Worm (Caenorhabditis elegans) whole organism, early embryonic: Measurements from ENCODE around the gene T28A11.18.

Experiments
- B0310.2 ChIP-seq: sonication (generic microtip); optimal IDR thresholded peaks from 2 replicates; lab custom pipeline; 2016; ENCODE audit warnings: mild to moderate bottlenecking, missing genetic modification characterization, missing compliant biosample characterization
- F13C5.2 ChIP-seq: sonication (generic microtip); optimal IDR thresholded peaks from 2 replicates; lab custom pipeline; 2017; ENCODE audit warnings: mild to moderate bottlenecking, missing genetic modification characterization, inconsistent platforms, missing compliant biosample characterization
- aly-1 ChIP-seq: sonication (generic microtip); optimal IDR thresholded peaks from 2 replicates; lab custom pipeline; 2016; ENCODE audit warnings: missing genetic modification characterization, missing compliant biosample characterization
- ama-1 ChIP-seq: fragments of 150-350 bp; optimal IDR thresholded peaks from 2 replicates; lab custom pipeline; 2014
- ceh-13 ChIP-seq: fragments of 200-800 bp; sonication (Bioruptor generic); optimal IDR thresholded peaks from 2 replicates; lab custom pipeline; 2018; ENCODE audit warnings: mild to moderate bottlenecking, missing genetic modification characterization, missing compliant biosample characterization
- ceh-36 ChIP-seq: sonication (generic microtip); optimal IDR thresholded peaks from 2 replicates; lab custom pipeline; 2016; ENCODE audit warnings: missing genetic modification characterization, inconsistent platforms, missing compliant biosample characterization
- ets-7 ChIP-seq: sonication (generic microtip); optimal IDR thresholded peaks from 2 replicates; lab custom pipeline; 2016; ENCODE audit warnings: missing genotype, missing genetic modification characterization, missing compliant biosample characterization
- flt-1 ChIP-seq: fragments of 200-800 bp; sonication (Bioruptor generic); IDR thresholded peaks from 2 replicates; pipeline ENCODE4 v1.3.6; 2022; ENCODE audit warnings: missing genetic modification characterization, missing compliant biosample characterization
- hmbx-1 ChIP-seq: sonication (generic microtip); optimal IDR thresholded peaks from 2 replicates; lab custom pipeline; 2016; ENCODE audit warnings: mild to moderate bottlenecking, missing genetic modification characterization, missing compliant biosample characterization
- hmg-4 ChIP-seq: fragments of 200-800 bp; sonication (Bioruptor generic); optimal IDR thresholded peaks from 2 replicates; lab custom pipeline; 2018; ENCODE audit warnings: mild to moderate bottlenecking, missing genetic modification characterization, missing compliant biosample characterization
- hnd-1 ChIP-seq: sonication (generic microtip); optimal IDR thresholded peaks from 2 replicates; lab custom pipeline; 2016; ENCODE audit warnings: missing genetic modification characterization, missing compliant biosample characterization
- pes-1 ChIP-seq: fragments of 200-800 bp; sonication (Bioruptor generic); IDR thresholded peaks from 2 replicates; pipeline ENCODE4 v1.3.6; 2022; ENCODE audit warnings: missing genetic modification reagents, missing genetic modification characterization, missing compliant biosample characterization
- scrt-1 ChIP-seq: fragments of 200-800 bp; sonication (Bioruptor generic); IDR thresholded peaks from 2 replicates; pipeline ENCODE4 v1.3.6; 2022; ENCODE audit warnings: missing genetic modification characterization, missing compliant biosample characterization
- sea-1 ChIP-seq: fragments of 200-800 bp; sonication (Bioruptor generic); conservative IDR thresholded peaks from 2 replicates; pipeline ENCODE4 v1.3.6; 2022; ENCODE audit warnings: missing genetic modification characterization, missing compliant biosample characterization
- tbx-11 ChIP-seq: fragments of 200-800 bp; sonication (Bioruptor generic); IDR thresholded peaks from 2 replicates; pipeline ENCODE4 v1.3.6; 2022; ENCODE audit warnings: missing genetic modification characterization, missing compliant biosample characterization
- tbx-37 ChIP-seq: fragments of 200-800 bp; sonication (Bioruptor generic); conservative IDR thresholded peaks from 2 replicates; pipeline ENCODE4 v1.3.6; 2022; ENCODE audit warnings: missing genetic modification reagents, missing genetic modification characterization, missing compliant biosample characterization
- tra-4 ChIP-seq: sonication (generic microtip); optimal IDR thresholded peaks from 2 replicates; lab custom pipeline; 2017; ENCODE audit warnings: missing genetic modification characterization, missing compliant biosample characterization

Gene T28A11.18

DNA sequence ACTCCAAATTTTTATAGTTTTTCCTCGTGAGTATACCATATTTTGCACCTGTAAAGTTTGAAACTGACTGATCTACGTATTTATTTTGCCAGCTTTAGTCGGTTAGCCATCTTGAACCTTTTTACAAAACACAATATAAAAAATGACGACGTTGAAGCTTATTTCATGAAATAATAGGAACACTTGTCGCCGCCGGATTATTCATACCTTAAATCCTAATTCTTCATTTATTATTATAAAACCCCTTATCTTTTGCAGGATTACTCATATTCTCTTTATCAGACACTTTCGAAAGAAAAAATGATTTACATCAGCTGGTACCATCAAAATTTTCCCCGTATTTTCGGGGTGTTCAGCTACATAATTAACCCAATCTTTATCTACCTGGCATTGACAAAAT lies 20.3 kb downstream of the T28A11.18 start, which contains the start of gene srj-8:
srj-8 (plus strand) TSS at position 301 of the 400 bp plus-strand sequence.
- no peak for TF ChIP-seq tbx-37

DNA sequence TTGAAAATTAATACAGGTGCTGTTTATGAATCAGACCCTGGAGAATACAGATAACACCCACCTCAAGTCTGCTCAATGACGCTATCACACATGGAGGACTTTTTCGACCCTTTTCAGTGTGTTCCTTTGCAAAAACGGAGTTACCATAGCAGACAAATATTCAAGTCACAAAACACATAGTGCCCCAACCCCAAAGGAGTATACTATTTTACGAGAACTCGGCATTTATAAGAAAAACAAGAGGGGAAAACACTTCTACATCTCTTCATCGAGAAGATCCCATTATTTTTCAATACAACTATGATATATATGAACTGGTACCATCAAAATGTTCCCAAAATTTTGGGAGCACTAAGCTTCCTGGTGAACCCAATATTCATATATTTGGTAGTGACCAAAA lies 23.1 kb downstream of the T28A11.18 start, which contains the start of gene srj-7:
srj-7 (plus strand) TSS at position 301 of the 400 bp plus-strand sequence.
- TF ChIP-seq ets-7 (no peak), tbx-11 (GFP tag; lab: Robert Waterston, UW) (no peak), sea-1 (no peak), pes-1 (no peak), ama-1 (lab: Kevin White, UChicago) (no peak), F13C5.2 (tag; lab: Kevin White, UChicago) (no peak), ceh-13 (no peak), B0310.2 (no peak), flt-1 (no peak), hmg-4 (GFP tag; lab: Kevin White, UChicago) (no peak), tra-4 (tag; lab: Kevin White, UChicago) (no peak)

DNA sequence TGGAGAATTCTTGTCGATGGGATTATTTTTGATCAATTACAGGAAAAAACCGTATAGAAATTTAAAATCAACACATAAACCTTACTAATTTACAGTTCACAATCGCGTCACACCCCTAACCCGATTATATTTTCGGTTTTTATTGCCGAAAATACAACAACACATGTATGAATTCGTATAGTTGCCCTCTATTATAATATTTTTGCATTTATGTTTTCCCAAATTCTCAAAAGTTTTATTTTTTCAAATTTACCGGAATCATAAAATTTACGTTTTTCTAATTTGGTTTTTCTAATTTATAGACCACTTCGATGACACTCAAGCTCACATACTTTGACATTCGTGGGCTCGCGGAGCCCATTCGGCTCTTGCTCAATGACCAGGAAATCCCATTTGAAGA lies 24.9 kb downstream of the T28A11.18 start, which contains the start of gene gst-23:
gst-23 (plus strand) TSS at position 301 of the 400 bp plus-strand sequence.
- TF ChIP-seq hmbx-1 (tag; lab: Kevin White, UChicago) = no peak
- TF ChIP-seq sea-1 = no peak
- no peak for TF ChIP-seq F13C5.2 (tag; lab: Kevin White, UChicago)
- no peak for TF ChIP-seq scrt-1 (GFP tag; lab: Robert Waterston, UW)
- no peak for TF ChIP-seq tbx-37
- no peak for TF ChIP-seq hnd-1 (tag; lab: Kevin White, UChicago)
- TF ChIP-seq pes-1 = no peak
- no peak for TF ChIP-seq ceh-36 (tag; lab: Kevin White, UChicago)
- TF ChIP-seq aly-1 (tag; lab: Kevin White, UChicago) = no peak
- TF ChIP-seq B0310.2 = no peak
- TF ChIP-seq tbx-11 (GFP tag; lab: Robert Waterston, UW) = no peak
- TF ChIP-seq ets-7 = no peak
- TF ChIP-seq tra-4 (tag; lab: Kevin White, UChicago) = no peak

DNA sequence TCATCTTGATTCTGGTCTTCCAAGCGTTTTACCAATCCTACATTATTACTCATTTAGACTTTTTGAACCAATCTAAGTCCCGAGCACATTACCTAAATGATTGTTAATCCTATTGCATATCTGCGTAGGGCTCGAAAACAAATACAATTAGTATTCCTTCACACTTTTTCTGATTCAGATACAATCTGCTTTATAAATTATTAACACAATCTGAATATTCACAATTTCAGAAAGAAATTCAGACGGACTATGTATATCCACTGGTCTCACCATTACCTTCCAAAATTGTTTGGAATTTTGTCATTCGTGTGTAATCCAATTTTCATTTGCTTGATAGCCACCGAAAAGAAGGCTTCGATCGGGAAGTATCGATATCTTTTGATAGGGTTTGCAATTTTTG lies 26.7 kb downstream of the T28A11.18 start, which contains the start of gene srj-11:
srj-11 (plus strand) TSS at position 250 of the 400 bp plus-strand sequence.
- TF ChIP-seq scrt-1 (GFP tag; lab: Robert Waterston, UW) (no peak), tbx-37 (no peak), F13C5.2 (tag; lab: Kevin White, UChicago) (no peak)

DNA sequence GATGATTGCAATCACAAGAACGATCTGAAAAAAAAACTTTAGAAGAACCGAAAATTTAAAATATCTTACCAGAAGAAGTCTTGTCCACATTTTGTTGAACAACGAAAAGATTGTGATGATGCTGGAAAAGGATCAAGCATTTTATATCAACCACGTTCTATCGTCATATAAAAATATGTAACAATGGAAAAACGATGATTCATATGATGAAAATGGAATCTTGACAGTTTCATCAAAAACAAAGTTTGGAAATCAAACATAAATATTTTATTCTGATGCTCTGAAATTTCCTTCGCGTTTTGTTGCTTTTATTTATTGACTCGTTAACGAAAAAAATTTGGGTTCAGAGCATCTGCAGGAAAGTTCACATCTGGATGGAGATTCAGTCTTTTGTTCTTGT lies 31.2 kb downstream of the T28A11.18 start, which contains the start of the genes K08D9.9 and str-16:
K08D9.9 (minus strand) TSS at position 101 of the 400 bp plus-strand sequence.
str-16 (plus strand) TSS at position 266 of the 400 bp plus-strand sequence.
- TF ChIP-seq ceh-13 (no peak), ets-7 (no peak), aly-1 (tag; lab: Kevin White, UChicago) (no peak), hnd-1 (tag; lab: Kevin White, UChicago) (no peak), ceh-36 (tag; lab: Kevin White, UChicago) (no peak), ama-1 (lab: Kevin White, UChicago) (no peak), scrt-1 (GFP tag; lab: Robert Waterston, UW) (no peak), F13C5.2 (tag; lab: Kevin White, UChicago) (no peak), tbx-11 (GFP tag; lab: Robert Waterston, UW) (no peak), flt-1 (no peak), hmg-4 (GFP tag; lab: Kevin White, UChicago) (no peak), B0310.2 (no peak), tra-4 (tag; lab: Kevin White, UChicago) (no peak), pes-1 (no peak)

DNA sequence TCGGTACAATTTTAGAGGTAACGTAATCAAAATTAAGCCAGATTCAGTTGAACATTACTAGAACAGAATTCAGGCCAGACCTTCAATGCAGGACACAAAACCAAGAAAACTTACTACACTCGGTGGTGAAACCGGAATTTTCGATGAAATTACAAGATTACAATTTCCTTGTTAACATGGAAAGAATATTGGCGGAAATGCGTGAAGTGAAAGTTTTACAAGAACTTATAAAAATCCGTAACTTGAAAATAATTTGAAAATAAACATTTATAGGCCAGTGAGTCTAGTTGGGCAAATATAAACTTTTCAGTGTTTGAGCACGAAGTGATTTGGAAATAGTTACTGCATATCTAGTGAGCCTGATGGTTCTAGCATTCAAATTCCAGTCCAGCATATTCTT lies 33.0 kb downstream of the T28A11.18 start, which contains the start of gene K08D9.6:
K08D9.6 (minus strand) TSS at position 101 of the 400 bp plus-strand sequence.
- TF ChIP-seq scrt-1 (GFP tag; lab: Robert Waterston, UW) = no peak
- no peak for TF ChIP-seq hmbx-1 (tag; lab: Kevin White, UChicago)
- no peak for TF ChIP-seq B0310.2
- TF ChIP-seq ets-7 = no peak
- TF ChIP-seq ceh-36 (tag; lab: Kevin White, UChicago) = no peak
- TF ChIP-seq flt-1 = no peak
- TF ChIP-seq tbx-37 = no peak

DNA sequence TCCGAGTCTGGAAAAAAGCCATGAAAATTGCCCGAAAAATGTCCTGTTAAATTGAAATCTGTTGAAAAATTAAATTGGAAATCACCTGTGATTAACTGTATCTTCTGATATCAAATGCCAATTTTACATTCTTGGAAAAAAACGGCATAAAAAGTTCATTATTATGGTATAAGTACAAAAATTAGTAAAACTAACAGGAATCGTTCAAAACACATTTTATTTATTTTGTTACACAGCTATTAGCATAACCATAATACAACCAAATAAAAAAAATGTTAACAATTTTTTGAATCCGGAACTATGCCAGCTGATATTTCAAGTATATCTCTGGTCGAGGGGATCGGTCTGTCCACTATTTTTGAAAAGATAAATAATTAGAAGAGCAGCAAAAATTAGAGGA lies 37.3 kb downstream of the T28A11.18 start, which contains the start of gene K08D9.10:
K08D9.10 (plus strand) TSS at position 301 of the 400 bp plus-strand sequence.
- TF ChIP-seq hmg-4 (GFP tag; lab: Kevin White, UChicago) = no peak
- no peak for TF ChIP-seq scrt-1 (GFP tag; lab: Robert Waterston, UW)
- no peak for TF ChIP-seq ets-7
- TF ChIP-seq sea-1 = no peak
- TF ChIP-seq B0310.2 = no peak
- TF ChIP-seq ceh-36 (tag; lab: Kevin White, UChicago) = no peak

DNA sequence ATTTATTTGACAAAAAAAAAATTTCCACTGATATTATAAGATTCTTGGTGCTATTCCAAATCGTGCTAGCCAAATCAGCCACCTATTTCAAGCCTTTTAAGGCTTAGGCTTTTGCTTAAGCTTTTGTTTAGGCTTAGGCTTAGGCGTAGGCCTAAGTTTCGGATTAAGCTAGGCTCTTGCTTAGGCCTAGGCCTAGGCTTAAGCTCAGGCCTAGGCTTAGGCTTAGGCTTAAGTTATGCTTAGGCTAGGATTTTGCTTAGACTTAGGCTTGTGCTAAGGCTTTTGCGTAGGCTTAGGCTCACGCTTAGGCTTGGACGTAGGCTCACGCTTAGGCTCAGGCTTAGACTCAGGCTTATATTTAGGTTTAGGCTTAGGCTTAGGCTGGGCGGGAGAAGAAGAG lies 37.7 kb downstream of the T28A11.18 start:
- TF ChIP-seq ceh-36 (tag; lab: Kevin White, UChicago) = peak; percentile 62
- no peak for TF ChIP-seq pes-1

DNA sequence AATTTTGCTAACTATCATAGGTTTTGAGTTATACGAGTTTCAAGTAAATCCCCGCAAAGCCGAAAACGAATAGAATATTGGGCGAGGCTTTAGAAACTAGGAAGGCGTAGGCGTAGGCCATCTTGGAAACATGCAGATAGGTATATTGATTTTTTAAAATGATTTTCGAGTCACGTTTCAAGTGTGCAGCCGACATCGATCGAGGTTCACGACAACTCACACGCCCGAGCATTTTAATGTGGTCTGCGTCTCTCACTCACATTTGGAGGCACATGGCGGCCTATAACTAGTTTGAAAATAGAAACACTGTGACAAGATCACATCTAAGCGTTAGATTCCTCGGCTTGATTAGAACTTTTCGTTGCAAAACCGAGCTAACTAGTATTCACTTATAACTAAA lies 40.5 kb downstream of the T28A11.18 start, which contains the start of gene K08D9.2:
K08D9.2 (plus strand) TSS at position 301 of the 400 bp plus-strand sequence.
- TF ChIP-seq scrt-1 (GFP tag; lab: Robert Waterston, UW) (no peak), F13C5.2 (tag; lab: Kevin White, UChicago) (no peak), tbx-37 (no peak), hnd-1 (tag; lab: Kevin White, UChicago) (no peak), ceh-36 (tag; lab: Kevin White, UChicago) (no peak), hmbx-1 (tag; lab: Kevin White, UChicago) (no peak)
